Worm (Caenorhabditis elegans) whole organism, L3 larva: ENCODE results near the gene ZK353.2.

Source experiments
- R02D3.7 ChIP-seq: fragments of 150-350 bp; optimal IDR thresholded peaks from 2 replicates; lab custom pipeline; 2014; ENCODE audit warnings: missing biosample characterization, missing genetic modification characterization
- ZK546.5 ChIP-seq: sonication (generic microtip); optimal IDR thresholded peaks from 2 replicates; lab custom pipeline; 2017; ENCODE audit warnings: missing biosample characterization, missing genetic modification characterization
- aly-2 ChIP-seq: fragments of 150-350 bp; optimal IDR thresholded peaks from 2 replicates; lab custom pipeline; 2014; ENCODE audit warnings: missing biosample characterization, missing genetic modification characterization
- ama-1 ChIP-seq: fragments of 150-350 bp; optimal IDR thresholded peaks from 2 replicates; lab custom pipeline; 2018
- ceh-16 ChIP-seq: sonication (generic microtip); optimal IDR thresholded peaks from 2 replicates; lab custom pipeline; 2017; ENCODE audit warnings: missing biosample characterization, missing genetic modification characterization
- ceh-28 ChIP-seq: fragments of 150-350 bp; optimal IDR thresholded peaks from 2 replicates; lab custom pipeline; 2014; ENCODE audit warnings: missing biosample characterization, missing genetic modification reagents, missing genetic modification characterization
- ceh-82 ChIP-seq: fragments of 150-350 bp; optimal IDR thresholded peaks from 2 replicates; lab custom pipeline; 2014; ENCODE audit warnings: missing biosample characterization, missing genetic modification characterization
- ceh-9 ChIP-seq: sonication (generic microtip); optimal IDR thresholded peaks from 2 replicates; lab custom pipeline; 2018; ENCODE audit warnings: missing biosample characterization, missing genetic modification characterization
- daf-12 ChIP-seq: fragments of 150-350 bp; optimal IDR thresholded peaks from 2 replicates; lab custom pipeline; 2014; ENCODE audit warnings: missing biosample characterization, missing genetic modification reagents, missing genetic modification characterization
- egl-27 ChIP-seq: sonication (generic microtip); optimal IDR thresholded peaks from 4 replicates; lab custom pipeline; 2017; ENCODE audit warnings: missing biosample characterization, missing genetic modification reagents, missing genetic modification characterization
- egl-5 ChIP-seq: fragments of 150-350 bp; optimal IDR thresholded peaks from 2 replicates; lab custom pipeline; 2017; ENCODE audit warnings: missing biosample characterization, missing genetic modification reagents, missing genetic modification characterization, inconsistent platforms
- elt-1 ChIP-seq: fragments of 150-350 bp; optimal IDR thresholded peaks from 2 replicates; lab custom pipeline; 2014; ENCODE audit warnings: missing biosample characterization, missing genetic modification characterization
- elt-2 ChIP-seq: sonication (generic microtip); optimal IDR thresholded peaks from 2 replicates; lab custom pipeline; 2016; ENCODE audit warnings: missing genetic modification reagents, mild to moderate bottlenecking, missing genetic modification characterization, missing compliant biosample characterization
- elt-3 ChIP-seq, 3 experiments: fragments of 150-350 bp in 1 of 3; sonication (generic microtip) in 2 of 3; optimal IDR thresholded peaks; 2 replicates in 2 of 3; 4 replicates in 1 of 3; lab custom pipeline; 2014 to 2017; ENCODE audit warnings: missing biosample characterization in 3 of 3, missing genetic modification characterization in 3 of 3
- eor-1 ChIP-seq, 2 experiments: fragments of 150-350 bp; optimal IDR thresholded peaks; 2 replicates each; lab custom pipeline; 2014 to 2018; ENCODE audit warnings: missing biosample characterization in 2 of 2, missing genetic modification characterization in 2 of 2
- fkh-10 ChIP-seq: sonication (generic microtip); optimal IDR thresholded peaks from 2 replicates; lab custom pipeline; 2017; ENCODE audit warnings: missing biosample characterization, missing genetic modification reagents, missing genetic modification characterization
- fkh-2 ChIP-seq: fragments of 150-350 bp; optimal IDR thresholded peaks from 2 replicates; lab custom pipeline; 2014; ENCODE audit warnings: missing biosample characterization, missing genetic modification reagents, missing genetic modification characterization
- fos-1 ChIP-seq: fragments of 150-350 bp; optimal IDR thresholded peaks from 2 replicates; lab custom pipeline; 2014; ENCODE audit warnings: missing biosample characterization, missing genetic modification characterization
- hmg-11 ChIP-seq: sonication (generic microtip); optimal IDR thresholded peaks from 2 replicates; lab custom pipeline; 2016; ENCODE audit warnings: missing genetic modification characterization, missing compliant biosample characterization
- jun-1 ChIP-seq: fragments of 150-350 bp; optimal IDR thresholded peaks from 2 replicates; lab custom pipeline; 2014; ENCODE audit warnings: missing biosample characterization, missing genetic modification reagents, missing genetic modification characterization
- lin-15B ChIP-seq: fragments of 150-350 bp; optimal IDR thresholded peaks from 2 replicates; lab custom pipeline; 2014; ENCODE audit warnings: missing biosample characterization, missing genetic modification characterization
- lin-39 ChIP-seq: fragments of 150-350 bp; optimal IDR thresholded peaks from 2 replicates; lab custom pipeline; 2018; ENCODE audit warnings: missing biosample characterization, missing genetic modification reagents, missing genetic modification characterization
- lsy-12 ChIP-seq: sonication (generic microtip); optimal IDR thresholded peaks from 2 replicates; lab custom pipeline; 2016; ENCODE audit warnings: mild to moderate bottlenecking, missing genetic modification characterization, missing compliant biosample characterization
- mdl-1 ChIP-seq: fragments of 150-350 bp; optimal IDR thresholded peaks from 2 replicates; lab custom pipeline; 2014; ENCODE audit warnings: missing biosample characterization, missing genetic modification characterization
- mml-1 ChIP-seq: fragments of 150-350 bp; sonication (generic microtip); optimal IDR thresholded peaks from 3 replicates; lab custom pipeline; 2014; ENCODE audit warnings: missing biosample characterization, missing genetic modification characterization
- nfya-1 ChIP-seq: sonication (generic microtip); optimal IDR thresholded peaks from 2 replicates; lab custom pipeline; 2017; ENCODE audit warnings: missing genetic modification characterization, mild to moderate bottlenecking, missing compliant biosample characterization, antibody characterized with exemption, moderate library complexity; ENCODE audit not compliant: insufficient read depth
- nhr-11 ChIP-seq: fragments of 150-350 bp; optimal IDR thresholded peaks from 2 replicates; lab custom pipeline; 2014; ENCODE audit warnings: missing biosample characterization, missing genetic modification characterization
- nhr-12 ChIP-seq: fragments of 150-350 bp; optimal IDR thresholded peaks from 2 replicates; lab custom pipeline; 2014; ENCODE audit warnings: missing biosample characterization, missing genetic modification characterization
- nhr-23 ChIP-seq: fragments of 150-350 bp; optimal IDR thresholded peaks from 2 replicates; lab custom pipeline; 2014; ENCODE audit warnings: missing biosample characterization, missing genetic modification reagents, missing genetic modification characterization
- nhr-237 ChIP-seq: fragments of 150-350 bp; optimal IDR thresholded peaks from 2 replicates; lab custom pipeline; 2014; ENCODE audit warnings: missing biosample characterization, missing genetic modification characterization
- nhr-25 ChIP-seq: sonication (generic microtip); optimal IDR thresholded peaks from 2 replicates; lab custom pipeline; 2017; ENCODE audit warnings: missing biosample characterization, missing genetic modification characterization
- nhr-28 ChIP-seq: fragments of 150-350 bp; optimal IDR thresholded peaks from 2 replicates; lab custom pipeline; 2014; ENCODE audit warnings: missing biosample characterization, missing genetic modification characterization
- nhr-43 ChIP-seq: sonication (generic microtip); optimal IDR thresholded peaks from 2 replicates; lab custom pipeline; 2016; ENCODE audit warnings: mild to moderate bottlenecking, missing genetic modification characterization, missing compliant biosample characterization; ENCODE audit not compliant: poor library complexity, severe bottlenecking
- nhr-67 ChIP-seq: fragments of 150-350 bp; optimal IDR thresholded peaks from 2 replicates; lab custom pipeline; 2014; ENCODE audit warnings: missing biosample characterization, missing genetic modification characterization
- nhr-76 ChIP-seq: fragments of 150-350 bp; sonication (generic microtip); optimal IDR thresholded peaks from 5 replicates; lab custom pipeline; 2014; ENCODE audit warnings: missing biosample characterization, missing genetic modification characterization
- nhr-77 ChIP-seq: fragments of 150-350 bp; optimal IDR thresholded peaks from 2 replicates; lab custom pipeline; 2014; ENCODE audit warnings: missing biosample characterization, missing genetic modification characterization
- pha-4 ChIP-seq: fragments of 150-350 bp; optimal IDR thresholded peaks from 2 replicates; lab custom pipeline; 2014; ENCODE audit warnings: missing biosample characterization, missing genetic modification reagents, missing genetic modification characterization
- pqm-1 ChIP-seq: fragments of 150-350 bp; optimal IDR thresholded peaks from 2 replicates; lab custom pipeline; 2017; ENCODE audit warnings: missing biosample characterization, missing genetic modification characterization, inconsistent platforms
- sea-2 ChIP-seq: fragments of 150-350 bp; sonication (generic microtip); optimal IDR thresholded peaks from 4 replicates; lab custom pipeline; 2014; ENCODE audit warnings: missing biosample characterization, missing genetic modification reagents, missing genetic modification characterization
- skn-1 ChIP-seq: fragments of 150-350 bp; optimal IDR thresholded peaks from 2 replicates; lab custom pipeline; 2014; ENCODE audit warnings: missing biosample characterization, missing genetic modification characterization
- snpc-4 ChIP-seq: fragments of 150-350 bp; optimal IDR thresholded peaks from 2 replicates; lab custom pipeline; 2014; ENCODE audit warnings: missing biosample characterization, missing genetic modification characterization
- tbx-2 ChIP-seq: sonication (generic microtip); optimal IDR thresholded peaks from 2 replicates; lab custom pipeline; 2016; ENCODE audit warnings: mild to moderate bottlenecking, missing genetic modification characterization, missing compliant biosample characterization
- unc-39 ChIP-seq: sonication (generic microtip); optimal IDR thresholded peaks from 4 replicates; lab custom pipeline; 2017; ENCODE audit warnings: missing biosample characterization, missing genetic modification characterization
- unc-62 ChIP-seq: fragments of 150-350 bp; sonication (generic microtip); optimal IDR thresholded peaks from 4 replicates; lab custom pipeline; 2014; ENCODE audit warnings: missing biosample characterization, missing genetic modification reagents, missing genetic modification characterization
- zag-1 ChIP-seq: fragments of 150-350 bp; optimal IDR thresholded peaks from 2 replicates; lab custom pipeline; 2014; ENCODE audit warnings: missing biosample characterization, missing genetic modification characterization
- ztf-11 ChIP-seq: fragments of 150-350 bp; optimal IDR thresholded peaks from 2 replicates; lab custom pipeline; 2014; ENCODE audit warnings: missing biosample characterization, missing genetic modification characterization
- ztf-4 ChIP-seq: fragments of 150-350 bp; optimal IDR thresholded peaks from 2 replicates; lab custom pipeline; 2014; ENCODE audit warnings: missing biosample characterization, missing genetic modification characterization

Gene ZK353.2

ce11 chrIII:8446534-8446933, 48.0 kb downstream of the ZK353.2 start, which contains the start of gene hsp-110:
hsp-110 (minus strand) TSS chrIII:8446909.
- TF ChIP-seq nfya-1 (tag; lab: Kevin White, UChicago) = no peak
- TF ChIP-seq eor-1 (tag; optimal IDR thresholded peaks at IDR 0.05; lab: Kevin White, UChicago) = no peak
- no peak for TF ChIP-seq zag-1 (tag; lab: Kevin White, UChicago)
- TF ChIP-seq tbx-2 (tag; lab: Kevin White, UChicago) = no peak
- no peak for TF ChIP-seq egl-5
- TF ChIP-seq mml-1 (tag; lab: Kevin White, UChicago) = no peak
- no peak for TF ChIP-seq hmg-11 (tag; lab: Kevin White, UChicago)
- TF ChIP-seq ztf-11 = no peak
- TF ChIP-seq ZK546.5 = no peak
- TF ChIP-seq skn-1 (tag; lab: Kevin White, UChicago) = no peak
- no peak for TF ChIP-seq R02D3.7 (tag; lab: Kevin White, UChicago)
- TF ChIP-seq aly-2 (tag; lab: Kevin White, UChicago) = no peak
- no peak for TF ChIP-seq nhr-76 (tag; lab: Kevin White, UChicago)
- TF ChIP-seq, all 47 proteins: peak for 0

DNA sequence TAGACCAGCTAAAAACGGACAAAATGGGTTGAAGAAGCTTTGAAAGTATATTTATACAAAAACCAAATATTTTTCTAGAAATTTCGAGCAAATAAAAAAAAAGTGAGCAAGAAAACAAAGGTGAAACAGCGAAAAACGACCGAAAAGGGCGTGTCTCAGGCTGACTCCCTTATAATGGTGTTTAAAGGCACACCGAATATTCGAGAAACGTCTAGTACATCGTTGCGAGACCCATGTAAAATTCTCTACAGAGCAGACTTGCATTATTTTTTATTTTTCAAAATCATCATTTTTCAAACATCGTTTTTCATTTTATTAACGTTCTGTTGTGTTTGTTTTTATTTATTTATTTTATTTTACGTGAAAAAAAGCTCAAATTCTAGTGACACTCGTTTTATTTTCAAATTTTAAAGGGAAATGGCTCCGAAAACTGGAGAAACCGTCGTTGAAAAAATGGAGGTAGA, 48.5 kb downstream of the ZK353.2 start, which contains the start of gene rpn-3:
Gene rpn-3 (plus strand): TSS at position 414 of the 464 bp plus-strand sequence.
- TF ChIP-seq skn-1 (tag; lab: Kevin White, UChicago) (peak; percentile 100), egl-27 (peak; percentile 56), pha-4 (tag; lab: Kevin White, UChicago) (peak; percentile 100), ztf-11 (no peak), R02D3.7 (tag; lab: Kevin White, UChicago) (peak; percentile 88), aly-2 (tag; lab: Kevin White, UChicago) (no peak), nhr-237 (no peak), hmg-11 (tag; lab: Kevin White, UChicago) (peak; percentile 95), unc-62 (GFP tag; lab: Kevin White, UChicago) (no peak), daf-12 (no peak), jun-1 (peak; percentile 95), ztf-4 (tag; lab: Kevin White, UChicago) (peak; percentile 65), lsy-12 (tag; lab: Kevin White, UChicago) (peak; percentile 98), nhr-28 (tag; lab: Kevin White, UChicago) (peak; percentile 47), tbx-2 (tag; lab: Kevin White, UChicago) (peak; percentile 82), mml-1 (tag; lab: Kevin White, UChicago) (peak; percentile 59), nhr-76 (tag; lab: Kevin White, UChicago) (peak; percentile 79), elt-3 (tag; optimal IDR thresholded peaks at IDR 0.05; lab: Kevin White, UChicago) (peak in 1 of 3 experiments; percentile 19), egl-5 (peak; percentile 80), elt-2 (tag; lab: Kevin White, UChicago) (peak; percentile 70), snpc-4 (tag; lab: Kevin White, UChicago) (peak; percentile 83), nhr-25 (tag; lab: Kevin White, UChicago) (peak; percentile 95), nhr-12 (tag; lab: Kevin White, UChicago) (no peak), fkh-10 (GFP tag; lab: Kevin White, UChicago) (peak; percentile 94), fkh-2 (tag; lab: Kevin White, UChicago) (peak; percentile 70), elt-1 (tag; lab: Kevin White, UChicago) (peak; percentile 60), fos-1 (peak; percentile 51), lin-15B (tag; lab: Kevin White, UChicago) (peak; percentile 99), ama-1 (peak; percentile 93), unc-39 (tag; lab: Kevin White, UChicago) (no peak), zag-1 (tag; lab: Kevin White, UChicago) (no peak), nhr-23 (tag; lab: Kevin White, UChicago) (peak; percentile 98), pqm-1 (tag; lab: Kevin White, UChicago) (peak; percentile 91), ceh-82 (tag; lab: Kevin White, UChicago) (peak; percentile 72), nhr-11 (tag; lab: Kevin White, UChicago) (peak; percentile 92), nfya-1 (tag; lab: Kevin White, UChicago) (peak; percentile 98), ZK546.5 (peak; percentile 43), lin-39 (tag; lab: Kevin White, UChicago) (peak; percentile 93), eor-1 (tag; optimal IDR thresholded peaks at IDR 0.05; lab: Kevin White, UChicago) (peak in 1 of 2 experiments; percentile 89), ceh-16 (tag; lab: Kevin White, UChicago) (peak; percentile 45), sea-2 (peak; percentile 98), ceh-9 (tag; lab: Kevin White, UChicago) (no peak), mdl-1 (tag; lab: Kevin White, UChicago) (no peak), nhr-77 (tag; lab: Kevin White, UChicago) (peak; percentile 85), nhr-43 (tag; lab: Kevin White, UChicago) (peak; percentile 94), ceh-28 (tag; lab: Kevin White, UChicago) (peak; percentile 85), nhr-67 (tag; lab: Kevin White, UChicago) (no peak)
- TF ChIP-seq, all 47 proteins: peak for 36
